Worm (Caenorhabditis elegans) whole organism, mixed stage, embryonic: ENCODE data around the gene ztf-18.

Experiments used
- elt-3 ChIP-seq: fragments of 150-350 bp; optimal IDR thresholded peaks from 2 replicates; lab custom pipeline; 2014; ENCODE audit warnings: missing biosample characterization, missing genetic modification characterization
- pha-4 ChIP-seq: fragments of 150-350 bp; optimal IDR thresholded peaks from 2 replicates; lab custom pipeline; 2018; ENCODE audit warnings: missing biosample characterization, missing genetic modification reagents, missing genetic modification characterization
- ztf-11 ChIP-seq: fragments of 150-350 bp; optimal IDR thresholded peaks from 2 replicates; lab custom pipeline; 2014; ENCODE audit warnings: missing biosample characterization, missing genetic modification characterization

- TF ChIP-seq pha-4 (tag; lab: Kevin White, UChicago) (no peak), ztf-11 (no peak), elt-3 (no peak)
Observed at ce11 chrIII:845485-845884, 50.0 kb downstream of the ztf-18 start, which contains the start of gene K02F3.2.
